Worm (Caenorhabditis elegans) whole organism, L1 larva: ENCODE results near the gene F27D9.13.

Source experiments
- alr-1 ChIP-seq: fragments of 200-800 bp; sonication (Bioruptor generic); optimal IDR thresholded peaks from 2 replicates; lab custom pipeline; 2018; ENCODE audit warnings: borderline replicate concordance, mild to moderate bottlenecking, missing genetic modification characterization, missing compliant biosample characterization
- ama-1 ChIP-seq: fragments of 150-350 bp; optimal IDR thresholded peaks from 2 replicates; lab custom pipeline; 2014
- ceh-63 ChIP-seq: fragments of 200-800 bp; sonication (Bioruptor generic); optimal IDR thresholded peaks from 2 replicates; lab custom pipeline; 2018; ENCODE audit warnings: mild to moderate bottlenecking, missing genetic modification characterization, missing compliant biosample characterization
- ceh-82 ChIP-seq, 3 experiments: fragments of 150-350 bp in 1 of 3; sonication (generic microtip) in 2 of 3; optimal IDR thresholded peaks; 2 replicates each; lab custom pipeline; 2014 to 2017; ENCODE audit warnings: missing biosample characterization in 3 of 3, missing genetic modification characterization in 3 of 3
- ceh-88 ChIP-seq: fragments of 200-800 bp; sonication (Bioruptor generic); IDR thresholded peaks from 2 replicates; pipeline ENCODE4 v1.3.6; 2022; ENCODE audit warnings: missing genetic modification characterization, missing compliant biosample characterization
- dpl-1 ChIP-seq, 3 experiments: fragments of 150-350 bp in 2 of 3; sonication (generic microtip) in 1 of 3; optimal IDR thresholded peaks; 2 replicates each; lab custom pipeline; 2014 to 2017; ENCODE audit warnings: missing biosample characterization in 3 of 3, missing genetic modification characterization in 3 of 3, missing genetic modification reagents in 3 of 3
- dsc-1 ChIP-seq: sonication (generic microtip); optimal IDR thresholded peaks from 2 replicates; lab custom pipeline; 2016; ENCODE audit warnings: mild to moderate bottlenecking, missing genetic modification characterization, missing compliant biosample characterization
- elt-3 ChIP-seq, 6 experiments: fragments of 150-350 bp in 1 of 6; sonication (generic microtip); optimal IDR thresholded peaks; 2 replicates each; lab custom pipeline; 2017 to 2018; ENCODE audit warnings: missing biosample characterization in 6 of 6, missing genetic modification characterization in 6 of 6, inconsistent platforms in 1 of 6
- ets-5 ChIP-seq: fragments of 200-800 bp; sonication (Bioruptor generic); IDR thresholded peaks from 2 replicates; pipeline ENCODE4 v1.3.6; 2022; ENCODE audit warnings: missing genetic modification characterization, missing compliant biosample characterization
- fkh-8 ChIP-seq: sonication (generic microtip); optimal IDR thresholded peaks from 2 replicates; lab custom pipeline; 2016; ENCODE audit warnings: mild to moderate bottlenecking, missing genetic modification characterization, missing compliant biosample characterization
- hlh-17 ChIP-seq: fragments of 200-800 bp; sonication (Bioruptor generic); optimal IDR thresholded peaks from 2 replicates; lab custom pipeline; 2018; ENCODE audit warnings: missing genetic modification characterization, mild to moderate bottlenecking, missing compliant biosample characterization, moderate library complexity, borderline replicate concordance
- jun-1 ChIP-seq: fragments of 150-350 bp; optimal IDR thresholded peaks from 2 replicates; lab custom pipeline; 2014; ENCODE audit warnings: missing biosample characterization, missing genetic modification reagents, missing genetic modification characterization
- lin-13 ChIP-seq: fragments of 150-350 bp; optimal IDR thresholded peaks from 2 replicates; lab custom pipeline; 2014; ENCODE audit warnings: missing biosample characterization, missing genetic modification reagents, missing genetic modification characterization
- lin-14 ChIP-seq: fragments of 200-800 bp; sonication (Bioruptor generic); optimal IDR thresholded peaks from 2 replicates; lab custom pipeline; 2018; ENCODE audit warnings: mild to moderate bottlenecking, missing genetic modification characterization, moderate library complexity, missing compliant biosample characterization
- lir-3 ChIP-seq: sonication (generic microtip); optimal IDR thresholded peaks from 2 replicates; lab custom pipeline; 2016; ENCODE audit warnings: mild to moderate bottlenecking, missing genetic modification characterization, moderate library complexity, missing compliant biosample characterization; ENCODE audit not compliant: poor library complexity
- lsy-2 ChIP-seq, 2 experiments: fragments of 150-350 bp; optimal IDR thresholded peaks; 2 replicates each; lab custom pipeline; 2014; ENCODE audit warnings: missing biosample characterization in 2 of 2, missing genetic modification characterization in 2 of 2
- mdl-1 ChIP-seq, 2 experiments: fragments of 150-350 bp; optimal IDR thresholded peaks; 2 replicates each; lab custom pipeline; 2014 to 2017; ENCODE audit warnings: missing biosample characterization in 2 of 2, missing genetic modification characterization in 2 of 2, inconsistent platforms in 1 of 2
- mef-2 ChIP-seq: fragments of 150-350 bp; optimal IDR thresholded peaks from 2 replicates; lab custom pipeline; 2014; ENCODE audit warnings: missing biosample characterization, missing genetic modification characterization
- nhr-12 ChIP-seq: sonication (generic microtip); optimal IDR thresholded peaks from 2 replicates; lab custom pipeline; 2017; ENCODE audit warnings: missing biosample characterization, missing genetic modification characterization
- nhr-19 ChIP-seq: fragments of 200-800 bp; sonication (Bioruptor generic); conservative IDR thresholded peaks from 2 replicates; pipeline ENCODE4 v1.3.6; 2022; ENCODE audit warnings: missing genetic modification characterization, missing compliant biosample characterization
- nhr-20 ChIP-seq: sonication (generic microtip); optimal IDR thresholded peaks from 2 replicates; lab custom pipeline; 2016; ENCODE audit warnings: mild to moderate bottlenecking, missing genetic modification characterization, missing compliant biosample characterization
- nhr-28 ChIP-seq: fragments of 150-350 bp; optimal IDR thresholded peaks from 2 replicates; lab custom pipeline; 2014; ENCODE audit warnings: missing biosample characterization, missing genetic modification characterization
- nhr-71 ChIP-seq: sonication (generic microtip); optimal IDR thresholded peaks from 2 replicates; lab custom pipeline; 2016; ENCODE audit warnings: mild to moderate bottlenecking, missing genetic modification characterization, moderate library complexity, missing compliant biosample characterization
- nhr-76 ChIP-seq: sonication (generic microtip); optimal IDR thresholded peaks from 2 replicates; lab custom pipeline; 2017; ENCODE audit warnings: missing biosample characterization, missing genetic modification characterization
- nhr-77 ChIP-seq: fragments of 150-350 bp; optimal IDR thresholded peaks from 2 replicates; lab custom pipeline; 2014; ENCODE audit warnings: missing biosample characterization, missing genetic modification characterization
- nhr-84 ChIP-seq: sonication (generic microtip); optimal IDR thresholded peaks from 2 replicates; lab custom pipeline; 2017; ENCODE audit warnings: missing biosample characterization, missing genetic modification characterization
- nhr-85 ChIP-seq: sonication (generic microtip); peaks from one replicate; lab custom pipeline; 2016; ENCODE audit warnings: missing genetic modification characterization, inconsistent platforms, missing compliant biosample characterization
- pax-3 ChIP-seq: fragments of 200-800 bp; sonication (Bioruptor generic); optimal IDR thresholded peaks from 2 replicates; lab custom pipeline; 2018; ENCODE audit warnings: mild to moderate bottlenecking, missing genetic modification characterization, moderate library complexity, missing compliant biosample characterization
- pqm-1 ChIP-seq: sonication (generic microtip); optimal IDR thresholded peaks from 3 replicates; lab custom pipeline; 2017; ENCODE audit warnings: missing biosample characterization, missing genetic modification characterization
- rnt-1 ChIP-seq: sonication (generic microtip); optimal IDR thresholded peaks from 2 replicates; lab custom pipeline; 2016; ENCODE audit warnings: mild to moderate bottlenecking, missing genetic modification characterization, moderate library complexity, missing compliant biosample characterization
- skn-1 ChIP-seq: fragments of 150-350 bp; optimal IDR thresholded peaks from 2 replicates; lab custom pipeline; 2014; ENCODE audit warnings: missing biosample characterization, missing genetic modification characterization
- snu-23 ChIP-seq: sonication (generic microtip); optimal IDR thresholded peaks from 2 replicates; lab custom pipeline; 2016; ENCODE audit warnings: missing genetic modification characterization, missing compliant biosample characterization
- sox-4 ChIP-seq: sonication (generic microtip); optimal IDR thresholded peaks from 2 replicates; lab custom pipeline; 2016; ENCODE audit warnings: missing genetic modification characterization, missing compliant biosample characterization
- sup-37 ChIP-seq: fragments of 200-800 bp; sonication (Bioruptor generic); optimal IDR thresholded peaks from 2 replicates; lab custom pipeline; 2018; ENCODE audit warnings: mild to moderate bottlenecking, missing genetic modification characterization, missing compliant biosample characterization
- tbx-2 ChIP-seq: sonication (generic microtip); optimal IDR thresholded peaks from 2 replicates; lab custom pipeline; 2016; ENCODE audit warnings: missing genetic modification characterization, missing compliant biosample characterization
- unc-130 ChIP-seq: fragments of 150-350 bp; optimal IDR thresholded peaks from 2 replicates; lab custom pipeline; 2017; ENCODE audit warnings: missing biosample characterization, missing genetic modification characterization, inconsistent platforms
- unc-30 ChIP-seq: sonication (generic microtip); optimal IDR thresholded peaks from 2 replicates; lab custom pipeline; 2017; ENCODE audit warnings: missing biosample characterization, missing genetic modification characterization
- unc-62 ChIP-seq: fragments of 150-350 bp; optimal IDR thresholded peaks from 2 replicates; lab custom pipeline; 2014; ENCODE audit warnings: missing biosample characterization, missing genetic modification reagents, missing genetic modification characterization
- ztf-11 ChIP-seq, 2 experiments: sonication (generic microtip); optimal IDR thresholded peaks; 2 replicates each; lab custom pipeline; 2016 to 2017; ENCODE audit warnings: missing genetic modification characterization in 2 of 2, missing biosample characterization in 1 of 2, missing compliant biosample characterization in 1 of 2

The F27D9.13 gene

DNA sequence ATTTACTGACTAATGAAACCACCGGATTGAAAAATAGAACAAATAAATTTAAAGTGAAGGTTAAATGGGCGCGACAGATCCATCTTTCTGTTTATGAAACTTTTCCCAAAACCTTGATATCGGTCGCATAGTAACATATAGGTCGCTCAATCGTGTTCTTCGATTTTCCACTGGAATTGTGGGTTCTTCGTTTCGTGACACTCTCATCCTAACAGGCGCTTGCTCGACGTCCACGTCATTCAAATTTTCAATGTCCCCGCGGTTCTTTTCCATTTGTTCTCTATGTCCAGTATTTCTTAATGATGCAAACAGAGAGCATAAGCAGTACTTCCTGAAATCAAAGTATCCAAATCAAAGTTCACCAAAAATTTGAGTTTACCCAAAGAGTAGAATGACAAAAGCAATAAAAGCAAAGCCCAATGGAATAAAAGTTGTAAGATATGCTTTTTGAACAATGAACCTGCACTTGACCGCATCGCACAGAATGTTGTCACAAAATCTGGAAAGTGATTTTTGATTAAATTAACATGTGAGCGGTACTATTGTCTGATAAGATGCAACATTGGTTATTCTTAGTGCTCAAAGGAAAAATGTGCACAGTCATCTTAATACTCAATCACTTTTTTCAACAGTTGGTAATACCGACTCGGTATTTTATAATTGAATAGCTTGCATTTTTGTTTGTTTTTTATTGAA, at the start of gene F27D9.13:
Gene F27D9.13 (minus strand): TSS at position 51 of the 696 bp plus-strand sequence.
- TF ChIP-seq lin-13 (GFP tag; lab: Kevin White, UChicago) (no peak), nhr-12 (tag; lab: Kevin White, UChicago) (no peak), pax-3 (tag; lab: Kevin White, UChicago) (no peak), hlh-17 (no peak), dsc-1 (tag; lab: Kevin White, UChicago) (no peak), nhr-77 (tag; lab: Kevin White, UChicago) (no peak), unc-62 (no peak), nhr-20 (no peak), nhr-85 (no peak), elt-3 (tag; optimal IDR thresholded peaks at IDR 0.05; lab: Kevin White, UChicago) (no peak), mef-2 (tag; lab: Kevin White, UChicago) (no peak)

ce11 chrX:7715463-7715862, 48.2 kb upstream of the F27D9.13 start:
- TF ChIP-seq sox-4 (tag; lab: Kevin White, UChicago) (no peak), snu-23 (GFP tag; lab: Kevin White, UChicago) (peak; percentile 32), lir-3 (tag; lab: Kevin White, UChicago) (no peak), ama-1 (no peak), lsy-2 (tag; optimal IDR thresholded peaks at IDR 0.05; lab: Kevin White, UChicago) (peak in 1 of 2 experiments; percentile 41), jun-1 (no peak), tbx-2 (tag; lab: Kevin White, UChicago) (peak; percentile 19), nhr-28 (tag; lab: Kevin White, UChicago) (no peak), dsc-1 (tag; lab: Kevin White, UChicago) (peak; percentile 17), lin-13 (GFP tag; lab: Kevin White, UChicago) (no peak), unc-130 (tag; lab: Kevin White, UChicago) (peak; percentile 56), nhr-85 (no peak), dpl-1 (GFP tag; optimal IDR thresholded peaks at IDR 0.05; lab: Kevin White, UChicago) (no peak), pqm-1 (tag; lab: Kevin White, UChicago) (no peak), nhr-19 (GFP tag; lab: Robert Waterston, UW) (peak; percentile 52), nhr-76 (tag; lab: Kevin White, UChicago) (no peak), unc-30 (tag; lab: Kevin White, UChicago) (no peak), alr-1 (tag; lab: Kevin White, UChicago) (no peak), mdl-1 (tag; optimal IDR thresholded peaks at IDR 0.05; lab: Kevin White, UChicago) (peak in 1 of 2 experiments; percentile 25), ceh-88 (GFP tag; lab: Robert Waterston, UW) (no peak), ceh-82 (tag; optimal IDR thresholded peaks at IDR 0.05; lab: Kevin White, UChicago) (no peak), lin-14 (peak; percentile 78), ceh-63 (GFP tag; lab: Kevin White, UChicago) (no peak), mef-2 (tag; lab: Kevin White, UChicago) (no peak), nhr-71 (tag; lab: Kevin White, UChicago) (peak; percentile 78), fkh-8 (tag; lab: Kevin White, UChicago) (no peak), ztf-11 (tag; optimal IDR thresholded peaks at IDR 0.05; lab: Kevin White, UChicago) (no peak), rnt-1 (tag; lab: Kevin White, UChicago) (peak; percentile 68), nhr-20 (peak; percentile 38), ets-5 (GFP tag; lab: Robert Waterston, UW) (no peak)

DNA sequence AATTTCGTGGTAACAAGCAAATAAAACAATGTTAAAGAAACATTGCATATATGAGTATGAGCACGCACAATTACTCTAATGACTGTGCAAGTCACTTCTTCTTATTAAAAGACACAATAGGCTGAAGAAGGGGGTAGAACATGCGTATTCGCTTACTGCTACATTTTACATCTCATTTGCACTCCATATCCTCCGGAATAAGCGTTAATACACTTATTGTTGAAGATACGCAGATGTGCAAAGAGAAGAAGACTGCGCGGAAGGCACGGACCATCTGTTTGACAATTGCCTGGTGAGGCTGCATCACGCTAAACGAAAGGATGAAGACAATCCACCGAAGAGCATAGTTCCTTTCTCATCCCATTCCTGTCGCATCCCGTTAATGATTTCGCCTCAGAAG, 45.6 kb upstream of the F27D9.13 start:
- TF ChIP-seq lin-14 = peak; percentile 37
- TF ChIP-seq sup-37 (GFP tag; lab: Kevin White, UChicago) = no peak
- TF ChIP-seq skn-1 = no peak
- TF ChIP-seq nhr-84 (tag; lab: Kevin White, UChicago) = no peak
- no peak for TF ChIP-seq ztf-11 (tag; optimal IDR thresholded peaks at IDR 0.05; lab: Kevin White, UChicago)
